Worm (Caenorhabditis elegans) whole organism, mixed stage, embryonic: ENCODE measurements around the gene C18G1.8.

Experiments
- M03D4.4 ChIP-seq: sonication (generic microtip); optimal IDR thresholded peaks from 2 replicates; lab custom pipeline; 2017; ENCODE audit warnings: mild to moderate bottlenecking, missing genetic modification characterization, missing compliant biosample characterization
- blmp-1 ChIP-seq: fragments of 150-350 bp; optimal IDR thresholded peaks from 2 replicates; lab custom pipeline; 2014; ENCODE audit warnings: missing biosample characterization, missing genetic modification characterization
- ceh-39 ChIP-seq: fragments of 150-350 bp; optimal IDR thresholded peaks from 2 replicates; lab custom pipeline; 2014; ENCODE audit warnings: missing biosample characterization, missing genetic modification characterization
- ceh-43 ChIP-seq: fragments of 200-800 bp; sonication (Bioruptor generic); optimal IDR thresholded peaks from 2 replicates; lab custom pipeline; 2018; ENCODE audit warnings: mild to moderate bottlenecking, missing genetic modification characterization, moderate library complexity, missing compliant biosample characterization
- ces-1 ChIP-seq: fragments of 150-350 bp; optimal IDR thresholded peaks from 2 replicates; lab custom pipeline; 2014; ENCODE audit warnings: missing biosample characterization, missing genetic modification reagents, missing genetic modification characterization
- cnd-1 ChIP-seq: fragments of 200-800 bp; sonication (Bioruptor generic); optimal IDR thresholded peaks from 2 replicates; lab custom pipeline; 2018; ENCODE audit warnings: mild to moderate bottlenecking, missing genetic modification characterization, missing compliant biosample characterization
- drap-1 ChIP-seq: fragments of 200-800 bp; sonication (Bioruptor generic); optimal IDR thresholded peaks from 3 replicates; lab custom pipeline; 2018; ENCODE audit warnings: mild to moderate bottlenecking, missing genetic modification characterization, missing compliant biosample characterization
- elt-1 ChIP-seq: sonication (generic microtip); optimal IDR thresholded peaks from 2 replicates; lab custom pipeline; 2017; ENCODE audit warnings: missing genetic modification characterization, mild to moderate bottlenecking, missing compliant biosample characterization, antibody characterized with exemption, moderate library complexity, borderline replicate concordance; ENCODE audit not compliant: insufficient read depth
- elt-3 ChIP-seq: fragments of 150-350 bp; optimal IDR thresholded peaks from 2 replicates; lab custom pipeline; 2014; ENCODE audit warnings: missing biosample characterization, missing genetic modification characterization
- ham-2 ChIP-seq: fragments of 200-800 bp; sonication (Bioruptor generic); optimal IDR thresholded peaks from 2 replicates; lab custom pipeline; 2018; ENCODE audit warnings: mild to moderate bottlenecking, missing genetic modification characterization, missing compliant biosample characterization
- hlh-1 ChIP-seq: fragments of 150-350 bp; optimal IDR thresholded peaks from 2 replicates; lab custom pipeline; 2014; ENCODE audit warnings: missing biosample characterization, missing genetic modification reagents, missing genetic modification characterization
- lin-13 ChIP-seq: fragments of 150-350 bp; optimal IDR thresholded peaks from 2 replicates; lab custom pipeline; 2014; ENCODE audit warnings: missing biosample characterization, missing genetic modification characterization
- lin-32 ChIP-seq: fragments of 200-800 bp; sonication (Bioruptor generic); optimal IDR thresholded peaks from 2 replicates; lab custom pipeline; 2018; ENCODE audit warnings: mild to moderate bottlenecking, missing genetic modification characterization, missing compliant biosample characterization
- lsy-2 ChIP-seq: fragments of 150-350 bp; optimal IDR thresholded peaks from 2 replicates; lab custom pipeline; 2014; ENCODE audit warnings: missing biosample characterization, missing genetic modification characterization
- mab-5 ChIP-seq: fragments of 150-350 bp; optimal IDR thresholded peaks from 2 replicates; lab custom pipeline; 2014; ENCODE audit warnings: missing biosample characterization, missing genetic modification characterization
- mep-1 ChIP-seq: fragments of 150-350 bp; optimal IDR thresholded peaks from 2 replicates; lab custom pipeline; 2017; ENCODE audit warnings: missing biosample characterization, missing genetic modification reagents, missing genetic modification characterization, inconsistent platforms
- mls-2 ChIP-seq: sonication (generic microtip); optimal IDR thresholded peaks from 2 replicates; lab custom pipeline; 2016; ENCODE audit warnings: mild to moderate bottlenecking, missing genetic modification characterization, moderate library complexity, missing compliant biosample characterization
- nhr-12 ChIP-seq: fragments of 150-350 bp; optimal IDR thresholded peaks from 2 replicates; lab custom pipeline; 2014; ENCODE audit warnings: missing biosample characterization, missing genetic modification characterization
- nhr-2 ChIP-seq: fragments of 150-350 bp; optimal IDR thresholded peaks from 2 replicates; lab custom pipeline; 2014; ENCODE audit warnings: missing biosample characterization, missing genetic modification characterization
- nhr-237 ChIP-seq: fragments of 150-350 bp; optimal IDR thresholded peaks from 2 replicates; lab custom pipeline; 2014; ENCODE audit warnings: missing biosample characterization, missing genetic modification characterization
- nhr-28 ChIP-seq: fragments of 150-350 bp; optimal IDR thresholded peaks from 2 replicates; lab custom pipeline; 2014; ENCODE audit warnings: missing biosample characterization, missing genetic modification characterization
- nhr-76 ChIP-seq: sonication (generic microtip); optimal IDR thresholded peaks from 2 replicates; lab custom pipeline; 2017; ENCODE audit warnings: missing biosample characterization, missing genetic modification characterization
- pha-4 ChIP-seq: fragments of 150-350 bp; optimal IDR thresholded peaks from 2 replicates; lab custom pipeline; 2018; ENCODE audit warnings: missing biosample characterization, missing genetic modification reagents, missing genetic modification characterization
- sem-2 ChIP-seq: fragments of 200-800 bp; sonication (Bioruptor generic); optimal IDR thresholded peaks from 2 replicates; lab custom pipeline; 2018; ENCODE audit warnings: mild to moderate bottlenecking, missing genetic modification characterization, missing compliant biosample characterization
- snpc-4 ChIP-seq: fragments of 150-350 bp; optimal IDR thresholded peaks from 2 replicates; lab custom pipeline; 2014; ENCODE audit warnings: missing biosample characterization, missing genetic modification characterization
- sptf-1 ChIP-seq: sonication (generic microtip); optimal IDR thresholded peaks from 2 replicates; lab custom pipeline; 2017; ENCODE audit warnings: mild to moderate bottlenecking, missing genetic modification characterization, moderate library complexity, missing compliant biosample characterization
- tbx-8 ChIP-seq: fragments of 200-800 bp; sonication (Bioruptor generic); optimal IDR thresholded peaks from 2 replicates; lab custom pipeline; 2018; ENCODE audit warnings: mild to moderate bottlenecking, missing genetic modification characterization, moderate library complexity, missing compliant biosample characterization
- unc-120 ChIP-seq: sonication (generic microtip); optimal IDR thresholded peaks from 2 replicates; lab custom pipeline; 2017; ENCODE audit warnings: missing genetic modification characterization, missing compliant biosample characterization; ENCODE audit not compliant: poor library complexity, severe bottlenecking
- unc-62 ChIP-seq: fragments of 150-350 bp; optimal IDR thresholded peaks from 2 replicates; lab custom pipeline; 2014; ENCODE audit warnings: missing biosample characterization, missing genetic modification reagents, missing genetic modification characterization
- zip-8 ChIP-seq: fragments of 150-350 bp; optimal IDR thresholded peaks from 2 replicates; lab custom pipeline; 2014; ENCODE audit warnings: missing biosample characterization, missing genetic modification characterization
- ztf-11 ChIP-seq: fragments of 150-350 bp; optimal IDR thresholded peaks from 2 replicates; lab custom pipeline; 2014; ENCODE audit warnings: missing biosample characterization, missing genetic modification characterization

The C18G1.8 gene

DNA sequence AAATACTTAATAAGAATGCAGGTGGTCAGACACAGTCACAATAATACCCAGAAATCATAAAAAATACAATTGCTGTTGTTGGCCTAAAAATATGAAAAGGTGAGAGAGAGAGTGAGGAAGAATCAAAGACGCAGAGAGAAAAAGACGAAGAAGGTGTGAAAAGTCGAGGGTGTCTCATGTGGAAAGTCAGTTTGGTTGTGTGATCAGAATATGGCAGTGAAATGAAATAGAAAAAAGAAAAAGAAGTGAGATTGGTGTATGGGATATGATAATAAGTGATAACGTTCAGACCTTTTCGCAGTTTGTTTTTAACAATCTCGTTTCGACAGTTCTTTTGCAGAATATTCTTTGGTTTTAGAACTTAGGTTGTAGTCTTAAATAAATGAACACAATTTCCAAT is 40.5 kb upstream of the C18G1.8 start:
- TF ChIP-seq nhr-76: no peak
- TF ChIP-seq nhr-237 (tag; lab: Kevin White, UChicago): no peak
- no peak for TF ChIP-seq ceh-39 (tag; lab: Kevin White, UChicago)

- TF ChIP-seq ces-1 (GFP tag; lab: Kevin White, UChicago) (no peak), sem-2 (no peak), lsy-2 (tag; lab: Kevin White, UChicago) (no peak), unc-62 (no peak), nhr-237 (tag; lab: Kevin White, UChicago) (no peak), mab-5 (no peak), unc-120 (tag; lab: Kevin White, UChicago) (no peak), ztf-11 (tag; lab: Kevin White, UChicago) (no peak), hlh-1 (no peak), pha-4 (tag; lab: Kevin White, UChicago) (no peak), snpc-4 (tag; lab: Kevin White, UChicago) (no peak), cnd-1 (tag; lab: Kevin White, UChicago) (no peak), elt-1 (tag; lab: Kevin White, UChicago) (no peak), ham-2 (no peak), mep-1 (tag; lab: Kevin White, UChicago) (no peak), nhr-12 (no peak), M03D4.4 (tag; lab: Kevin White, UChicago) (no peak), blmp-1 (tag; lab: Kevin White, UChicago) (no peak)
Measured at ce11 chrV:4805847-4806246, 39.4 kb upstream of the C18G1.8 start, which contains the start of gene R02F11.3. TSS of gene R02F11.3 (minus strand) at chrV:4805947.

DNA sequence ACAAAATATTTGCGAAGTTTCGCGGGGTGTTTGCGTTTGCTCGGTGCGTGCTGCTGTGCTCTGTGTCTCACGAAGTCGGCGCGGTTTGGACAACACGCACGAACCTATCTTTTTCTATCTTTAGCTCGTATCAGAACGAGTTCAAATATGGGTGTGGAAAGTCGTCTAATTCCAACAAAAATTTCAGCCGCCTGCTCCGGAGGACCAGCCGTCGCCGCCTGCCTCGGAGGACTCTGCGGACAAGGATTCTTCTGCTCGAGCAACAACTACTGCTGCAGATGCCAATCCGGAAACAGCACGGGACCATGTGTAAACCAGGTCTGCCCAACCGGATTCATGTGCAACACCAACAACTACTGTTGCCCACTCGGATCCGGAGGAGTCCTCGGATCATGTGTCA is 35.5 kb upstream of the C18G1.8 start:
- TF ChIP-seq sptf-1 (tag; lab: Kevin White, UChicago): no peak
- TF ChIP-seq, all 35 proteins: peak for 0

ce11 chrV:4800794-4801193 is 34.4 kb upstream of the C18G1.8 start, which contains the start of gene R02F11.1:
TSS of gene R02F11.1 (plus strand) at chrV:4801094.
- TF ChIP-seq pha-4 (tag; lab: Kevin White, UChicago) (no peak), zip-8 (tag; lab: Kevin White, UChicago) (no peak), blmp-1 (tag; lab: Kevin White, UChicago) (no peak), lin-13 (tag; lab: Kevin White, UChicago) (no peak), hlh-1 (no peak), sptf-1 (tag; lab: Kevin White, UChicago) (no peak), lin-32 (GFP tag; lab: Kevin White, UChicago) (no peak), mls-2 (tag; lab: Kevin White, UChicago) (no peak), drap-1 (GFP tag; lab: Kevin White, UChicago) (no peak), ztf-11 (tag; lab: Kevin White, UChicago) (no peak), tbx-8 (no peak), elt-3 (tag; lab: Kevin White, UChicago) (no peak), cnd-1 (tag; lab: Kevin White, UChicago) (no peak), unc-62 (no peak), nhr-237 (tag; lab: Kevin White, UChicago) (no peak), nhr-76 (no peak), nhr-28 (tag; lab: Kevin White, UChicago) (no peak), snpc-4 (tag; lab: Kevin White, UChicago) (no peak)

DNA sequence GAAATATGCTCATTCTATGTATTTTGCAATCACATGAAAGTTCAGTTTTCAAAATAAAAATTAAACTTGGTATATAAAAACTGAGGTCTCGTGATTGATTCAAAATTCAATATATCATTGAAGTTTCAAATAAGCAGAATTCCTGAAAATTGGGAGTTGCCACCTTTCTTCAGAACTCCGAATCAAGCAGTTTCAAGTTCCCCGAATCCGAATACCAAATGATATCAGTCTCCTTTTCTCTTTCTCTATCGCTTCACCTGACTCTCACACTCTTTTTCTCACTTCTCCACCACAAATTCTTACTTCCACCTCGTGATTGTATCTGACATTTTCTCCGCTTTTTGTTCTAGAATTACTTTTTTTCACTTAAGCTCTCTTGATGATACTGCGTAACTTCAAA is 27.9 kb upstream of the C18G1.8 start, which contains the start of gene R02F11.2:
Gene R02F11.2, plus strand, starts transcription at position 292 of the 400 bp plus-strand sequence.
- TF ChIP-seq ceh-43 (GFP tag; lab: Kevin White, UChicago) (no peak), nhr-28 (tag; lab: Kevin White, UChicago) (no peak), M03D4.4 (tag; lab: Kevin White, UChicago) (no peak), nhr-2 (tag; lab: Kevin White, UChicago) (no peak), snpc-4 (tag; lab: Kevin White, UChicago) (no peak), unc-120 (tag; lab: Kevin White, UChicago) (no peak), blmp-1 (tag; lab: Kevin White, UChicago) (no peak), sem-2 (no peak), mls-2 (tag; lab: Kevin White, UChicago) (no peak), elt-3 (tag; lab: Kevin White, UChicago) (no peak), tbx-8 (no peak), ham-2 (no peak), pha-4 (tag; lab: Kevin White, UChicago) (no peak), ces-1 (GFP tag; lab: Kevin White, UChicago) (no peak), zip-8 (tag; lab: Kevin White, UChicago) (no peak), nhr-76 (no peak)
